Fruit fly (Drosophila melanogaster): ENCODE results near the gene tnc.

DNA sequence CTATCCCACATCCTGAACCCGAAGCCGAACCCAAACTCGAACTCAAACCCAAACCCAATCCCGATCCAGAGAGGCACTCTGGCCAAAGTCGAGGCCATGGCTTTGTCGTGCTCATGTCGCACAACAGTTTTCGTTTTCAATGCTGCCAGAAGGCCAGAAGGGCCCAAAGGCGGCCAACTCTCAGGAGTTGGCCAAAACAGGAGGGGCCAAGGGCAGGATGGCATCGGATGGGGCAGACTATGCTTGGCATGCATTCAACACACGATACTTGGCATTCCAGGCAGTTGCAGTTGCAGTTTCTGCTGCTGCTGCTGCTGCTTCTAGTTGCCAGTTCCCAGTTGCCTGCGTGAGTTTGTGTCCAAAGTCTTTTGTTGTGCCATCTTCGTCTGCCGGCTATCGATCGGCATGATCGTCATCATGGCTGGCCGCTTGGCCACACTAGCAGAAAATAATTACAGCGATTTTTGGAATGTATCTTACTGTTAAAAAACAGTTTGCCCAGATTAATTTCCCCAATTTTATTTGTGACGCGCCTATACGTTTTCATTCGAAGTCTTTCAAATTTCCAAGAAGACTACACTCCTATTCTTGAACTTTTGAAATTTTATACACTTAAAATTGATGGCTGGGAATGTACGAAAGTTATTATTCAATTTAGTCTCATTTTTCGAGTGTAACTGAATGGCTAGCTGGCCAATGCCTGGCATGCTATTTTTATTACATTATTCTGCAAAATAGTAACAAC, 13.7 kb upstream of the tnc start:
- no peak for TF ChIP-seq GATAd (GFP tag; optimal IDR thresholded peaks at IDR 0.05)
- no peak for TF ChIP-seq sage (GFP tag; optimal IDR thresholded peaks at IDR 0.05)
- no peak for TF ChIP-seq ey (GFP tag; optimal IDR thresholded peaks at IDR 0.05)
- no peak for TF ChIP-seq Abd-B (GFP tag; optimal IDR thresholded peaks at IDR 0.05)
- TF ChIP-seq Hr83 (GFP tag; optimal IDR thresholded peaks at IDR 0.05; ENCODE audit: poor library complexity, severe bottlenecking), result no peak
- no peak for TF ChIP-seq psq (GFP tag; optimal IDR thresholded peaks at IDR 0.05)
- no peak for TF ChIP-seq CrebA (GFP tag; optimal IDR thresholded peaks at IDR 0.05; ENCODE audit: borderline replicate concordance)
- no peak for TF ChIP-seq br (GFP tag; optimal IDR thresholded peaks at IDR 0.05)
- no peak for TF ChIP-seq pan (optimal IDR thresholded peaks at IDR 0.05)
- no peak for TF ChIP-seq sv (GFP tag; optimal IDR thresholded peaks at IDR 0.05)
